Worm (Caenorhabditis elegans) whole organism, L2 larva: ENCODE measurements around the gene rict-1.

Source experiments
- C34F6.9 ChIP-seq: fragments of 150-350 bp; optimal IDR thresholded peaks from 2 replicates; lab custom pipeline; 2014; ENCODE audit warnings: missing biosample characterization, missing genetic modification characterization
- F13H6.1 ChIP-seq: sonication (generic microtip); optimal IDR thresholded peaks from 2 replicates; lab custom pipeline; 2016; ENCODE audit warnings: missing genetic modification characterization, missing compliant biosample characterization
- R02D3.7 ChIP-seq: fragments of 150-350 bp; optimal IDR thresholded peaks from 2 replicates; lab custom pipeline; 2014; ENCODE audit warnings: missing biosample characterization, missing genetic modification characterization
- Y55F3AM.14 ChIP-seq: fragments of 200-800 bp; sonication (Bioruptor generic); optimal IDR thresholded peaks from 2 replicates; lab custom pipeline; 2018; ENCODE audit warnings: mild to moderate bottlenecking, missing genetic modification characterization, missing compliant biosample characterization
- ZK546.5 ChIP-seq: sonication (generic microtip); optimal IDR thresholded peaks from 2 replicates; lab custom pipeline; 2017; ENCODE audit warnings: missing biosample characterization, missing genetic modification characterization
- ama-1 ChIP-seq: fragments of 150-350 bp; optimal IDR thresholded peaks from 2 replicates; lab custom pipeline; 2018; ENCODE audit warnings: inconsistent platforms
- blmp-1 ChIP-seq: sonication (generic microtip); optimal IDR thresholded peaks from 2 replicates; lab custom pipeline; 2017; ENCODE audit warnings: missing genetic modification characterization, mild to moderate bottlenecking, missing compliant biosample characterization, antibody characterized with exemption, moderate library complexity; ENCODE audit not compliant: insufficient read depth
- ceh-16 ChIP-seq: fragments of 150-350 bp; optimal IDR thresholded peaks from 2 replicates; lab custom pipeline; 2014; ENCODE audit warnings: missing biosample characterization, missing genetic modification characterization
- ceh-82 ChIP-seq: fragments of 150-350 bp; optimal IDR thresholded peaks from 2 replicates; lab custom pipeline; 2014; ENCODE audit warnings: missing biosample characterization, missing genetic modification characterization
- crh-2 ChIP-seq: sonication (generic microtip); optimal IDR thresholded peaks from 2 replicates; lab custom pipeline; 2017; ENCODE audit warnings: missing biosample characterization, missing genetic modification characterization
- dmd-4 ChIP-seq: sonication (generic microtip); optimal IDR thresholded peaks from 2 replicates; lab custom pipeline; 2017; ENCODE audit warnings: missing biosample characterization, missing genetic modification characterization
- elt-1 ChIP-seq: fragments of 150-350 bp; optimal IDR thresholded peaks from 2 replicates; lab custom pipeline; 2014; ENCODE audit warnings: missing biosample characterization, missing genetic modification characterization
- fos-1 ChIP-seq: fragments of 150-350 bp; optimal IDR thresholded peaks from 2 replicates; lab custom pipeline; 2014; ENCODE audit warnings: missing biosample characterization, missing genetic modification characterization
- gmeb-1 ChIP-seq: fragments of 150-350 bp; optimal IDR thresholded peaks from 2 replicates; lab custom pipeline; 2014; ENCODE audit warnings: missing biosample characterization, missing genetic modification characterization
- lin-11 ChIP-seq: fragments of 150-350 bp; sonication (generic microtip); optimal IDR thresholded peaks from 2 replicates; lab custom pipeline; 2014; ENCODE audit warnings: missing biosample characterization, missing genetic modification characterization, inconsistent platforms, mixed read lengths
- lin-13 ChIP-seq: fragments of 150-350 bp; optimal IDR thresholded peaks from 2 replicates; lab custom pipeline; 2014; ENCODE audit warnings: missing biosample characterization, missing genetic modification reagents, missing genetic modification characterization
- lsy-2 ChIP-seq, 2 experiments: fragments of 150-350 bp in 1 of 2; sonication (generic microtip) in 1 of 2; optimal IDR thresholded peaks; 2 replicates each; lab custom pipeline; 2014 to 2017; ENCODE audit warnings: missing biosample characterization in 2 of 2, missing genetic modification characterization in 2 of 2
- mab-5 ChIP-seq: fragments of 150-350 bp; optimal IDR thresholded peaks from 2 replicates; lab custom pipeline; 2014; ENCODE audit warnings: missing biosample characterization, missing genetic modification characterization
- mbf-1 ChIP-seq: sonication (generic microtip); optimal IDR thresholded peaks from 2 replicates; lab custom pipeline; 2017; ENCODE audit warnings: missing biosample characterization, missing genetic modification characterization
- mdl-1 ChIP-seq, 2 experiments: fragments of 150-350 bp in 1 of 2; sonication (generic microtip) in 1 of 2; optimal IDR thresholded peaks; 2 replicates each; lab custom pipeline; 2017; ENCODE audit warnings: missing biosample characterization in 2 of 2, missing genetic modification characterization in 2 of 2
- nhr-10 ChIP-seq: sonication (generic microtip); optimal IDR thresholded peaks from 2 replicates; lab custom pipeline; 2017; ENCODE audit warnings: missing biosample characterization, missing genetic modification characterization
- nhr-11 ChIP-seq: fragments of 150-350 bp; optimal IDR thresholded peaks from 2 replicates; lab custom pipeline; 2014; ENCODE audit warnings: missing biosample characterization, missing genetic modification characterization
- nhr-12 ChIP-seq: fragments of 150-350 bp; optimal IDR thresholded peaks from 2 replicates; lab custom pipeline; 2014; ENCODE audit warnings: missing biosample characterization, missing genetic modification characterization
- nhr-21 ChIP-seq: fragments of 150-350 bp; optimal IDR thresholded peaks from 2 replicates; lab custom pipeline; 2014; ENCODE audit warnings: missing biosample characterization, missing genetic modification characterization
- nhr-23 ChIP-seq: fragments of 150-350 bp; optimal IDR thresholded peaks from 2 replicates; lab custom pipeline; 2014; ENCODE audit warnings: missing biosample characterization, missing genetic modification reagents, missing genetic modification characterization
- nhr-6 ChIP-seq: fragments of 150-350 bp; optimal IDR thresholded peaks from 2 replicates; lab custom pipeline; 2014; ENCODE audit warnings: missing biosample characterization, missing genetic modification characterization
- peb-1 ChIP-seq: fragments of 150-350 bp; optimal IDR thresholded peaks from 2 replicates; lab custom pipeline; 2014; ENCODE audit warnings: missing biosample characterization, missing genetic modification characterization
- sem-4 ChIP-seq: fragments of 150-350 bp; optimal IDR thresholded peaks from 2 replicates; lab custom pipeline; 2014; ENCODE audit warnings: missing biosample characterization, missing genetic modification reagents, missing genetic modification characterization
- sma-3 ChIP-seq: sonication (generic microtip); optimal IDR thresholded peaks from 2 replicates; lab custom pipeline; 2016; ENCODE audit warnings: missing genetic modification reagents, missing genetic modification characterization, missing compliant biosample characterization
- sma-9 ChIP-seq, 2 experiments: fragments of 150-350 bp in 1 of 2; sonication (generic microtip) in 1 of 2; optimal IDR thresholded peaks; 2 replicates each; lab custom pipeline; 2014 to 2016; ENCODE audit warnings: missing genetic modification characterization in 2 of 2, mild to moderate bottlenecking in 1 of 2, missing biosample characterization in 1 of 2, missing compliant biosample characterization in 1 of 2, missing genetic modification reagents in 1 of 2, moderate library complexity in 1 of 2
- snpc-4 ChIP-seq: fragments of 150-350 bp; optimal IDR thresholded peaks from 2 replicates; lab custom pipeline; 2014; ENCODE audit warnings: missing biosample characterization, missing genetic modification characterization
- unc-39 ChIP-seq: fragments of 150-350 bp; optimal IDR thresholded peaks from 2 replicates; lab custom pipeline; 2014; ENCODE audit warnings: missing biosample characterization, missing genetic modification characterization
- unc-55 ChIP-seq: fragments of 150-350 bp; sonication (generic microtip); optimal IDR thresholded peaks from 3 replicates; lab custom pipeline; 2014; ENCODE audit warnings: missing biosample characterization, missing genetic modification reagents, missing genetic modification characterization
- zag-1 ChIP-seq: fragments of 150-350 bp; optimal IDR thresholded peaks from 2 replicates; lab custom pipeline; 2014; ENCODE audit warnings: missing biosample characterization, missing genetic modification characterization
- ztf-1 ChIP-seq: fragments of 200-800 bp; sonication (Bioruptor generic); conservative IDR thresholded peaks from 2 replicates; pipeline ENCODE4 v1.3.6; 2022; ENCODE audit warnings: missing genetic modification characterization, missing compliant biosample characterization
- ztf-11 ChIP-seq: sonication (generic microtip); optimal IDR thresholded peaks from 2 replicates; lab custom pipeline; 2017; ENCODE audit warnings: missing biosample characterization, missing genetic modification characterization
- ztf-4 ChIP-seq: fragments of 150-350 bp; optimal IDR thresholded peaks from 2 replicates; lab custom pipeline; 2014; ENCODE audit warnings: missing biosample characterization, missing genetic modification characterization

rict-1 gene

DNA sequence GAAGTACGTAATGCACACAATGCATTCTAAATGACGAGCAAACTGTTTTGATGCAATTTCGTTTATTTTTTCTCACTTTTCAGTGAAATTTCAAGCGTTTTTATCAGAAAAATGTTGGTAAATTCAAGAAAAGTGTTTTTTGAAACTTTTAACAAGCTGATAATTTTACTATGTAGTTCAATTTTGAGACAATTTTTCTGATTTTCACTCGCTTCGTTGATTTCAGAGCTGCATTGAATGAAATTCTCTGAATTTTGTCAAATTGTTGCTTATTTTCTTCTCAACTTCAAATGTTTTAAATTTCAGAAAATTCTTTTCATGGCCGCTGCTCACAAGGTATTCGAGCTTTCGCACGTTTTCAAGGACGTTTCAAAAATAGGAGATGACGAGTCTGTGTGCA lies 6.1 kb upstream of the rict-1 start, which contains the start of gene bath-45:
Gene bath-45, plus strand, starts transcription at position 301 of the 400 bp plus-strand sequence.
- TF ChIP-seq nhr-10: no peak
- no peak for TF ChIP-seq mab-5 (tag; lab: Kevin White, UChicago)
- no peak for TF ChIP-seq elt-1 (tag; lab: Kevin White, UChicago)
- no peak for TF ChIP-seq nhr-21 (tag; lab: Kevin White, UChicago)
- TF ChIP-seq nhr-23: no peak
- no peak for TF ChIP-seq ceh-82 (tag; lab: Kevin White, UChicago)
- TF ChIP-seq ZK546.5 (tag; lab: Kevin White, UChicago): no peak
- TF ChIP-seq zag-1 (tag; lab: Kevin White, UChicago): no peak
- TF ChIP-seq sem-4: no peak
- TF ChIP-seq lin-13 (GFP tag; lab: Kevin White, UChicago): no peak
- no peak for TF ChIP-seq ztf-11 (tag; lab: Kevin White, UChicago)
- TF ChIP-seq C34F6.9: no peak
- TF ChIP-seq dmd-4: no peak

DNA sequence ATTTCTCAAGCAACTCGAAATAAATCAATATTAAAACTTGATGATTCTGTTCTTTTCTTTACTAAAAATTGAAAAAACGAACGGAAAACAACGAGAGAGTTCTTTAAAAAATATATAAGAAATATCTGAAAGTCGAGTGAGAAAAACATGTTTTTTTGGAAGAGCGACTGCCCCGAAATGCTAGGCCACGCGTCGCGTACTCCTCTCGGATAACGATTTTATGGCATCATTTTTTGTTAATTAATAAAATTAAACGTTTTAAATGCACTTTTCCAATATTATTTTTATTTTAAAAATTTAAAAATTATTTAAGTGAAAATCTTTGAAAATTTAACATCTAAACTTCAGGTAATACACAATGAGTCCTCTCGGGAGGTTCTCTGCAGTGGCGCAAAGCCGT lies 525 bp upstream of the rict-1 start, which contains the start of gene gfm-1:
Gene gfm-1, plus strand, starts transcription at position 349 of the 400 bp plus-strand sequence.
- TF ChIP-seq F13H6.1 (tag; lab: Kevin White, UChicago) (peak; percentile 71), unc-55 (GFP tag; lab: Kevin White, UChicago) (peak; percentile 70), R02D3.7 (tag; lab: Kevin White, UChicago) (no peak), snpc-4 (tag; lab: Kevin White, UChicago) (peak; percentile 73), elt-1 (tag; lab: Kevin White, UChicago) (no peak), sma-9 (GFP tag; optimal IDR thresholded peaks at IDR 0.05; lab: Kevin White, UChicago) (peak; percentile 82), sma-9 (tag; optimal IDR thresholded peaks at IDR 0.05; lab: Kevin White, UChicago) (no peak), sma-3 (GFP tag; lab: Kevin White, UChicago) (peak; percentile 80), sem-4 (peak; percentile 72), mdl-1 (tag; optimal IDR thresholded peaks at IDR 0.05; lab: Kevin White, UChicago) (peak in 1 of 2 experiments; percentile 12), nhr-11 (tag; lab: Kevin White, UChicago) (no peak), C34F6.9 (peak; percentile 69), fos-1 (tag; lab: Kevin White, UChicago) (peak; percentile 22), gmeb-1 (tag; lab: Kevin White, UChicago) (peak; percentile 75), blmp-1 (tag; lab: Kevin White, UChicago) (no peak), crh-2 (peak; percentile 50), ztf-4 (tag; lab: Kevin White, UChicago) (no peak), nhr-21 (tag; lab: Kevin White, UChicago) (peak; percentile 21), lsy-2 (tag; optimal IDR thresholded peaks at IDR 0.05; lab: Kevin White, UChicago) (peak; percentile 44 to 77), lin-11 (tag; lab: Kevin White, UChicago) (peak; percentile 1), ztf-1 (GFP tag; lab: Robert Waterston, UW) (no peak)

DNA sequence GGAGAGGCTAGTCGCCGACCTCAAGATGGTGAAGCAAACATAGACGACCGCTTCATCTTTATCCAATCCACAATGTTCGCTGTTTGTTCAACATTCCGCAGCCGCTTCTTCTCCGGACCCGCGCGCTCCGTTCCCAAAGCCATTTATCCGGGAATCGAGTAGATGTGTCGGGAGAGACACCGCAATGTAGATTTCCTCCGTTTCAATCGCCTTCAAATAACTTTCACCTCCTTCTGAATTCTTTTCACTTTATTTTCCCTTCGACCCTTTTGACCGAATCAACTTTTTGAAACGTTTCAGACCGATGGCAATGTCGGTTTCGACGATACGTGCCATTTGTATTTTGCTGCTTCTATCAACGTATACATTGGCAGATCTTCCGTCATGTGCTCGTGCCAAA lies 8.9 kb downstream of the rict-1 start, which contains the start of gene pqn-32:
Gene pqn-32, plus strand, starts transcription at position 301 of the 400 bp plus-strand sequence.
- TF ChIP-seq sma-3 (GFP tag; lab: Kevin White, UChicago) (no peak), nhr-23 (no peak), ztf-4 (tag; lab: Kevin White, UChicago) (no peak), nhr-6 (tag; lab: Kevin White, UChicago) (no peak), Y55F3AM.14 (no peak), mbf-1 (tag; lab: Kevin White, UChicago) (no peak), blmp-1 (tag; lab: Kevin White, UChicago) (no peak), C34F6.9 (no peak), unc-39 (tag; lab: Kevin White, UChicago) (no peak), ZK546.5 (tag; lab: Kevin White, UChicago) (no peak), fos-1 (tag; lab: Kevin White, UChicago) (no peak), unc-55 (GFP tag; lab: Kevin White, UChicago) (no peak), ceh-82 (tag; lab: Kevin White, UChicago) (no peak), R02D3.7 (tag; lab: Kevin White, UChicago) (no peak), ama-1 (lab: Kevin White, UChicago) (no peak)
- TF ChIP-seq, all 48 proteins: peak for 0

DNA sequence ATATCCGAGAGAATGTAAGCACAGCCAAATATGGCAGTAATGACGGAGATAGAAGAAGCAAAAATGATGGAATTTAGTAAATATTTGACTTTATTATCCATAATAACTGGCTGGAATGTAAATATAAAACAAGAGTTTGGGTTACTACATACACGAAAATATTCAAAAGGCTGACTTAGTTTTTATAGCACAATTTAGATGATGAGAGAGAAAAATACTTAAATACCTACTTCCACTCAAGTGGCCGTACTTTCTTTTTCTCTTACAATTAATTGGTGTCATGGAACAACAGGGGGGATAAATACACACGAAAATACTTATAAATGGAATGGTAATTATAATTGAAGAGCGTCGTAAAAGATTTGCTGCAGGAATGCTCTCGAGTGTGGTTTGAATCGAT lies 18.4 kb downstream of the rict-1 start, which contains the start of gene col-86:
Gene col-86, minus strand, starts transcription at position 101 of the 400 bp plus-strand sequence.
- TF ChIP-seq gmeb-1 (tag; lab: Kevin White, UChicago) (no peak), nhr-11 (tag; lab: Kevin White, UChicago) (no peak), peb-1 (tag; lab: Kevin White, UChicago) (no peak), nhr-23 (no peak), C34F6.9 (no peak), nhr-12 (tag; lab: Kevin White, UChicago) (no peak), ceh-16 (no peak), nhr-21 (tag; lab: Kevin White, UChicago) (no peak), ZK546.5 (tag; lab: Kevin White, UChicago) (no peak), nhr-6 (tag; lab: Kevin White, UChicago) (no peak)
